Worm (Caenorhabditis elegans): ENCODE results near the gene bas-1.

ce11 chrIII:5564799-5565198, 47.3 kb upstream of the bas-1 start, which contains the start of gene mlc-3:
- TF ChIP-seq elt-1 (tag; optimal IDR thresholded peaks at IDR 0.05; ENCODE audit: borderline replicate concordance, insufficient read depth) (no peak), pha-4 (tag; optimal IDR thresholded peaks at IDR 0.05) (no peak), nhr-2 (tag; optimal IDR thresholded peaks at IDR 0.05) (no peak), unc-39 (tag; optimal IDR thresholded peaks at IDR 0.05) (no peak)
